Worm (Caenorhabditis elegans): ENCODE data around the gene srj-50.

srj-50 gene

ce11 chrV:2832666-2833065 is at the start of gene srj-50:
srj-50 (plus strand) TSS chrV:2832966.
- no peak for TF ChIP-seq nhr-11 (tag; optimal IDR thresholded peaks at IDR 0.05)
- TF ChIP-seq fkh-10 (GFP tag; optimal IDR thresholded peaks at IDR 0.05): no peak
- no peak for TF ChIP-seq ztf-11 (tag; optimal IDR thresholded peaks at IDR 0.05)
- no peak for TF ChIP-seq lin-39 (tag; optimal IDR thresholded peaks at IDR 0.05)
- TF ChIP-seq unc-39 (tag; optimal IDR thresholded peaks at IDR 0.05): no peak
- TF ChIP-seq nhr-77 (tag; optimal IDR thresholded peaks at IDR 0.05): no peak
- TF ChIP-seq snpc-4 (tag; optimal IDR thresholded peaks at IDR 0.05): no peak
- no peak for TF ChIP-seq ceh-9 (tag; optimal IDR thresholded peaks at IDR 0.05)
- TF ChIP-seq aly-2 (tag; optimal IDR thresholded peaks at IDR 0.05): no peak
- no peak for TF ChIP-seq nfya-1 (tag; optimal IDR thresholded peaks at IDR 0.05; ENCODE audit: insufficient read depth)
- TF ChIP-seq zag-1 (tag; optimal IDR thresholded peaks at IDR 0.05): no peak
- TF ChIP-seq nhr-43 (tag; optimal IDR thresholded peaks at IDR 0.05; ENCODE audit: poor library complexity, severe bottlenecking): no peak
- no peak for TF ChIP-seq nhr-23 (tag; optimal IDR thresholded peaks at IDR 0.05)
- TF ChIP-seq ceh-82 (tag; optimal IDR thresholded peaks at IDR 0.05): no peak
- TF ChIP-seq nhr-237 (tag; optimal IDR thresholded peaks at IDR 0.05): no peak
- TF ChIP-seq nhr-25 (tag; optimal IDR thresholded peaks at IDR 0.05): no peak
- TF ChIP-seq jun-1 (tag; optimal IDR thresholded peaks at IDR 0.05): no peak
- no peak for TF ChIP-seq lsy-12 (tag; optimal IDR thresholded peaks at IDR 0.05)

DNA sequence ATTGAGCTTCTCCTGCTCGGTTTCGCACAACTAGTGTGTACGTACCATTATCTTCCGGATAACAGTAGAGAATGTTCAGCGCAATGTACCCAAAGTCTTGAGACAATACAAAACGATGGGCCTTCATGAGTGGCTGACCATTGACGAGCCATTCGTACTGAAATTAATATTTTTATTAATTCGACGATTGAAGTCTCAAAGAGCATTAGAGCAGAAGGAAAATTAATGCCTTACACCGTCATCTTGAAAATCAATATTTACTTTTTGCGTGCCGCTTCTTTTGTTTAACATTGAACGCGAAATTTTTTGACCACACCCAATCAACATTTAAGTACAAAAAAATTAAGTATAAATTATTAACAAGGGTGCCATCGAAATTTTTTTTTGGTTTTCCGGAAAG is 39.8 kb upstream of the srj-50 start:
- TF ChIP-seq unc-62 (GFP tag; optimal IDR thresholded peaks at IDR 0.05): no peak
- no peak for TF ChIP-seq elt-3 (tag; optimal IDR thresholded peaks at IDR 0.05)
- TF ChIP-seq fos-1 (tag; optimal IDR thresholded peaks at IDR 0.05): no peak
- no peak for TF ChIP-seq mml-1 (tag; optimal IDR thresholded peaks at IDR 0.05)

- TF ChIP-seq ceh-16 (tag; optimal IDR thresholded peaks at IDR 0.05) (no peak), aly-2 (tag; optimal IDR thresholded peaks at IDR 0.05) (no peak), lin-39 (tag; optimal IDR thresholded peaks at IDR 0.05) (no peak), sea-2 (GFP tag; optimal IDR thresholded peaks at IDR 0.05) (no peak), R02D3.7 (tag; optimal IDR thresholded peaks at IDR 0.05) (no peak), zag-1 (tag; optimal IDR thresholded peaks at IDR 0.05) (no peak), pha-4 (tag; optimal IDR thresholded peaks at IDR 0.05) (no peak), egl-5 (tag; optimal IDR thresholded peaks at IDR 0.05) (no peak), ceh-28 (tag; optimal IDR thresholded peaks at IDR 0.05) (no peak), elt-1 (tag; optimal IDR thresholded peaks at IDR 0.05) (no peak), nhr-11 (tag; optimal IDR thresholded peaks at IDR 0.05) (no peak), nhr-12 (tag; optimal IDR thresholded peaks at IDR 0.05) (no peak), nhr-43 (tag; optimal IDR thresholded peaks at IDR 0.05; ENCODE audit: poor library complexity, severe bottlenecking) (no peak), nhr-76 (tag; optimal IDR thresholded peaks at IDR 0.05) (no peak), unc-62 (GFP tag; optimal IDR thresholded peaks at IDR 0.05) (no peak), nhr-67 (tag; optimal IDR thresholded peaks at IDR 0.05) (no peak)
Measured at ce11 chrV:2795998-2796397, 36.8 kb upstream of the srj-50 start, which contains the start of gene F54E2.2. F54E2.2 (plus strand) TSS chrV:2796298.

- no peak for TF ChIP-seq nhr-237 (tag; optimal IDR thresholded peaks at IDR 0.05)
- no peak for TF ChIP-seq ceh-16 (tag; optimal IDR thresholded peaks at IDR 0.05)
- no peak for TF ChIP-seq ceh-82 (tag; optimal IDR thresholded peaks at IDR 0.05)
- TF ChIP-seq tbx-2 (tag; optimal IDR thresholded peaks at IDR 0.05): no peak
- TF ChIP-seq pha-4 (tag; optimal IDR thresholded peaks at IDR 0.05): no peak
- no peak for TF ChIP-seq nhr-43 (tag; optimal IDR thresholded peaks at IDR 0.05; ENCODE audit: poor library complexity, severe bottlenecking)
- no peak for TF ChIP-seq nhr-12 (tag; optimal IDR thresholded peaks at IDR 0.05)
- no peak for TF ChIP-seq elt-3 (tag; optimal IDR thresholded peaks at IDR 0.05)
- TF ChIP-seq aly-2 (tag; optimal IDR thresholded peaks at IDR 0.05): no peak
- no peak for TF ChIP-seq unc-62 (GFP tag; optimal IDR thresholded peaks at IDR 0.05)
- no peak for TF ChIP-seq nfya-1 (tag; optimal IDR thresholded peaks at IDR 0.05; ENCODE audit: insufficient read depth)
- no peak for TF ChIP-seq elt-1 (tag; optimal IDR thresholded peaks at IDR 0.05)
- TF ChIP-seq lin-39 (tag; optimal IDR thresholded peaks at IDR 0.05): no peak
- TF ChIP-seq jun-1 (tag; optimal IDR thresholded peaks at IDR 0.05): no peak
- TF ChIP-seq nhr-77 (tag; optimal IDR thresholded peaks at IDR 0.05): no peak
Measured at ce11 chrV:2799172-2799869, 33.4 kb upstream of the srj-50 start.

DNA sequence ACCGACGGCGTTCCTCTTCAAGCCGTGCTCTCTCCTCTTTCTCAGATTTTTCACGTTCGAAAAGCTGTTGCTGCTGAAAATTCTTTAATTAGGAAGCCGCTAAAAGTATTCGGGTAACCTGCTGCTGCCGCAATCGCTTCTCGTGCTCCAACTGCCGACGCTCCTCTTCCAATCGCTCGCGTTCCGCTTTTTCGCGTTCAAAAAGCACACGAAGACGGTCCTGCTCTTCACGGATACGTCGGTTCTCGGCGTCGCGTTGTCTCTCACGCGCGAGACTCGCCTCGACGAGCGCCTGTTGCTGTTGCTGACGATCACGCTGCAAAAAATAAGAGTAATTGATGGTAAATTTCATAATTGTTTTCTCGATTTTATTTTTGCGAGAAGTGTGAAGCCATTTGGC is 32.1 kb upstream of the srj-50 start:
- TF ChIP-seq egl-27 (tag; optimal IDR thresholded peaks at IDR 0.05): no peak
- TF ChIP-seq jun-1 (tag; optimal IDR thresholded peaks at IDR 0.05): no peak

All from whole organism, L3 larva.